Worm (Caenorhabditis elegans) whole organism, L4/young adult: ENCODE data around the gene sma-1.

Experiments used
- W03F9.2 ChIP-seq: fragments of 150-350 bp; optimal IDR thresholded peaks from 2 replicates; lab custom pipeline; 2014; ENCODE audit warnings: missing biosample characterization, missing genetic modification characterization
- him-1 ChIP-seq: sonication (generic microtip); optimal IDR thresholded peaks from 2 replicates; lab custom pipeline; 2016; ENCODE audit warnings: missing genotype, missing genetic modification reagents, missing genetic modification characterization, missing compliant biosample characterization

DNA sequence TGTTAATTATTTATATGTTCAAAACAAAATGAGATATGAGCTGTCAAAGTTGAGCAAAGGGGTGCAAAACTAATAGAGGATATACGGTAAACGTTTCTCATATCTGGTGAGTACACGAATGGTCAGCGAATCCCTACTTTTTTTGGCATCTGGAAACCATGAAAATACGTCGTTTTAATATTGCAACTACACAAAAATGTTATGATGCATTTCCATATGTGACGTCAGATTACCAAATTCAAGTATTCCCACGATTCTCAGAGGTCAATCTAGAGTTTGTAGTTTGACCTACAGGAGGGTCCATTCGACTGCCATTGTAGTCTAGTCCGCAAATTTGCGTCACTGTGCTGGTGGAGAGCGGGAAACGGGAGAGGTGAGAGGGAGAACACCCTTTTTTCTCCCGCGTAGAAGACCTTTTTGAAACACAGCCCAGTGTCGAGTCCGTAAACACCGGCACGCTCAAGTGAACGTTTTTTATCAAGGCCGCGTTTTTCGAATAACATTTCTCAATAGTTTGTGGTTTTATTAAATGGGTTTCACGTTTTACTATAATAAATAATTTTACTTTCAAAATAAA lies 2.8 kb upstream of the sma-1 start:
- TF ChIP-seq W03F9.2 (tag; lab: Kevin White, UChicago), result no peak
- no peak for TF ChIP-seq him-1 (tag; lab: Kevin White, UChicago)
